Fruit fly (Drosophila melanogaster): ENCODE data around the gene nyo.

nyo gene

dm6 chr3R:31592256-31592879 is 49.5 kb downstream of the nyo start, which contains the start of gene CG1774 (continued):
- TF ChIP-seq knrl (GFP tag; IDR thresholded peaks at IDR 0.05; ENCODE audit: partially characterized antibody) (no peak), TFAM (GFP tag; optimal IDR thresholded peaks at IDR 0.05) (no peak), CG1832 (GFP tag; optimal IDR thresholded peaks at IDR 0.05) (no peak), lov (optimal IDR thresholded peaks at IDR 0.05) (no peak), lov (GFP tag; IDR thresholded peaks at IDR 0.05) (no peak), ase (GFP tag; IDR thresholded peaks at IDR 0.05) (peak; percentile 43; the same call in 1 of the 3 replicates), CG3726 (GFP tag; IDR thresholded peaks at IDR 0.05) (no peak), Nf-YC (tag; optimal IDR thresholded peaks at IDR 0.05) (peak; percentile 37), Sox100B (GFP tag; optimal IDR thresholded peaks at IDR 0.05) (peak; percentile 28), Dref (GFP tag; IDR thresholded peaks at IDR 0.05) (no peak), gce (GFP tag; IDR thresholded peaks at IDR 0.05) (no peak), NC2α (GFP tag; optimal IDR thresholded peaks at IDR 0.05) (no peak), Dfd (GFP tag; optimal IDR thresholded peaks at IDR 0.05) (no peak), schlank (tag; optimal IDR thresholded peaks at IDR 0.05) (peak; percentile 78), CG17359 (tag; optimal IDR thresholded peaks at IDR 0.05) (peak; percentile 79), CG32767 (GFP tag; IDR thresholded peaks at IDR 0.05) (peak; percentile 35; the same call in 1 of the 2 replicates), ara (GFP tag; IDR thresholded peaks at IDR 0.05) (peak; percentile 21; the same call in 1 of the 2 replicates), CG16863 (GFP tag; optimal IDR thresholded peaks at IDR 0.05) (peak; percentile 62), Sry-δ (GFP tag; optimal IDR thresholded peaks at IDR 0.05) (peak; percentile 45), NC2β (GFP tag; optimal IDR thresholded peaks at IDR 0.05) (peak; percentile 52), fru (optimal IDR thresholded peaks at IDR 0.05) (no peak), crc (GFP tag; optimal IDR thresholded peaks at IDR 0.05) (peak; percentile 88), Asciz (GFP tag; optimal IDR thresholded peaks at IDR 0.05) (peak; percentile 53), NfI (GFP tag; optimal IDR thresholded peaks at IDR 0.05) (peak; percentile 79), CG11696 (GFP tag; IDR thresholded peaks at IDR 0.05) (no peak), CG17361 (GFP tag; IDR thresholded peaks at IDR 0.05) (peak; percentile 78), CG1603 (tag; optimal IDR thresholded peaks at IDR 0.05) (peak; percentile 83), Spps (tag; optimal IDR thresholded peaks at IDR 0.05) (peak; percentile 20), Scr (GFP tag; IDR thresholded peaks at IDR 0.05; ENCODE audit: partially characterized antibody) (no peak), yki (optimal IDR thresholded peaks at IDR 0.05) (no peak), CG11723 (GFP tag; optimal IDR thresholded peaks at IDR 0.05) (peak; percentile 33), ash1 (GFP tag; optimal IDR thresholded peaks at IDR 0.05) (no peak), Fer1 (GFP tag; optimal IDR thresholded peaks at IDR 0.05) (peak; percentile 88), D19A (tag; optimal IDR thresholded peaks at IDR 0.05) (peak; percentile 54), CG8089 (GFP tag; optimal IDR thresholded peaks at IDR 0.05) (peak; percentile 15), CG7271 (tag; optimal IDR thresholded peaks at IDR 0.05) (no peak), CG6689 (GFP tag; IDR thresholded peaks at IDR 0.05) (peak; percentile 31; the same call in 1 of the 2 replicates), sens (GFP tag) (peak; percentile 92), sisA (GFP tag; IDR thresholded peaks at IDR 0.05) (peak; percentile 78), org-1 (GFP tag; optimal IDR thresholded peaks at IDR 0.05) (peak; percentile 76), onecut (GFP tag; IDR thresholded peaks at IDR 0.05) (0 out of 2 replicates have a peak, but pooled peaks have one; percentile 22), Antp (GFP tag; optimal IDR thresholded peaks at IDR 0.05) (peak; percentile 80), Nf-YA (GFP tag; IDR thresholded peaks at IDR 0.05) (peak; percentile 44; the same call in 1 of the 2 replicates), zfh1 (GFP tag; IDR thresholded peaks at IDR 0.05) (peak; percentile 74), CG9727 (GFP tag; optimal IDR thresholded peaks at IDR 0.05) (peak; percentile 81), grau (tag; optimal IDR thresholded peaks at IDR 0.05) (peak; percentile 85), Ssrp (tag; optimal IDR thresholded peaks at IDR 0.05) (peak; percentile 50), H2.0 (GFP tag; IDR thresholded peaks at IDR 0.05) (peak; percentile 63), fd102C (GFP tag; optimal IDR thresholded peaks at IDR 0.05) (no peak), nerfin-2 (GFP tag; IDR thresholded peaks at IDR 0.05; ENCODE audit: partially characterized antibody) (no peak), CG1024 (GFP tag; IDR thresholded peaks at IDR 0.05) (no peak), crol (GFP tag; IDR thresholded peaks at IDR 0.05) (no peak)

Data from whole organism, embryonic.